Worm (Caenorhabditis elegans) whole organism, L2 larva: ENCODE results near the gene F52E4.5.

Experiments
- R02D3.7 ChIP-seq: fragments of 150-350 bp; optimal IDR thresholded peaks from 2 replicates; lab custom pipeline; 2014; ENCODE audit warnings: missing biosample characterization, missing genetic modification characterization
- aly-2 ChIP-seq: fragments of 150-350 bp; optimal IDR thresholded peaks from 2 replicates; lab custom pipeline; 2014; ENCODE audit warnings: missing biosample characterization, missing genetic modification characterization
- ceh-82 ChIP-seq: fragments of 150-350 bp; optimal IDR thresholded peaks from 2 replicates; lab custom pipeline; 2014; ENCODE audit warnings: missing biosample characterization, missing genetic modification characterization
- mdl-1 ChIP-seq, 2 experiments: fragments of 150-350 bp in 1 of 2; sonication (generic microtip) in 1 of 2; optimal IDR thresholded peaks; 2 replicates each; lab custom pipeline; 2017; ENCODE audit warnings: missing biosample characterization in 2 of 2, missing genetic modification characterization in 2 of 2
- nhr-11 ChIP-seq: fragments of 150-350 bp; optimal IDR thresholded peaks from 2 replicates; lab custom pipeline; 2014; ENCODE audit warnings: missing biosample characterization, missing genetic modification characterization
- nhr-12 ChIP-seq: fragments of 150-350 bp; optimal IDR thresholded peaks from 2 replicates; lab custom pipeline; 2014; ENCODE audit warnings: missing biosample characterization, missing genetic modification characterization
- nhr-21 ChIP-seq: fragments of 150-350 bp; optimal IDR thresholded peaks from 2 replicates; lab custom pipeline; 2014; ENCODE audit warnings: missing biosample characterization, missing genetic modification characterization
- nhr-6 ChIP-seq: fragments of 150-350 bp; optimal IDR thresholded peaks from 2 replicates; lab custom pipeline; 2014; ENCODE audit warnings: missing biosample characterization, missing genetic modification characterization
- snpc-4 ChIP-seq: fragments of 150-350 bp; optimal IDR thresholded peaks from 2 replicates; lab custom pipeline; 2014; ENCODE audit warnings: missing biosample characterization, missing genetic modification characterization
- unc-55 ChIP-seq: fragments of 150-350 bp; sonication (generic microtip); optimal IDR thresholded peaks from 3 replicates; lab custom pipeline; 2014; ENCODE audit warnings: missing biosample characterization, missing genetic modification reagents, missing genetic modification characterization
- unc-62 ChIP-seq: fragments of 150-350 bp; optimal IDR thresholded peaks from 2 replicates; lab custom pipeline; 2014; ENCODE audit warnings: missing biosample characterization, missing genetic modification reagents, missing genetic modification characterization
- zag-1 ChIP-seq: fragments of 150-350 bp; optimal IDR thresholded peaks from 2 replicates; lab custom pipeline; 2014; ENCODE audit warnings: missing biosample characterization, missing genetic modification characterization
- ztf-1 ChIP-seq: fragments of 200-800 bp; sonication (Bioruptor generic); conservative IDR thresholded peaks from 2 replicates; pipeline ENCODE4 v1.3.6; 2022; ENCODE audit warnings: missing genetic modification characterization, missing compliant biosample characterization
- ztf-11 ChIP-seq: sonication (generic microtip); optimal IDR thresholded peaks from 2 replicates; lab custom pipeline; 2017; ENCODE audit warnings: missing biosample characterization, missing genetic modification characterization

DNA sequence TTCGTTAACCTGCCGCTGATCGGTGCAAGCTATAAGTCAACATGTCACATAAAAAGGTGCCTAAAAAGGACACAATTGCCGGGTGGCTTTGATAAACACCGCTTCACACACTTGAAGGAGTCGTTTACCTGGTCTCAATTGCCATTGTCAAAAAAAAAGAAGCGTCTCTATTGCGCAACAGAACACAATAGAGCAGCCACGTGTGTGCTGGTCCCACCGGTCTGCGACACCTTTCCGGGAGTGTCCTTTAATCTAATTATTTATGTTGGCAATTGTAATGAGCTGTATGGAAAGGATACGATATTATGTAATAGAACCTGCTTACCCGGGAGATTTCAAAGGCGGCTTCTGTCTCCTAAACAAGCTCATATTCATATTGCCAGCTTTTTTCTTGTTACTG, 25.4 kb downstream of the F52E4.5 start:
- TF ChIP-seq ztf-1 (no peak), aly-2 (tag; lab: Kevin White, UChicago) (no peak), mdl-1 (tag; optimal IDR thresholded peaks at IDR 0.05; lab: Kevin White, UChicago) (no peak), unc-62 (GFP tag; lab: Kevin White, UChicago) (no peak), ztf-11 (tag; lab: Kevin White, UChicago) (no peak), nhr-11 (tag; lab: Kevin White, UChicago) (no peak), nhr-12 (tag; lab: Kevin White, UChicago) (no peak), zag-1 (no peak), R02D3.7 (tag; lab: Kevin White, UChicago) (no peak), ceh-82 (tag; lab: Kevin White, UChicago) (no peak), snpc-4 (tag; lab: Kevin White, UChicago) (no peak), unc-55 (GFP tag; lab: Kevin White, UChicago) (no peak), nhr-6 (tag; lab: Kevin White, UChicago) (no peak), nhr-21 (tag; lab: Kevin White, UChicago) (no peak)
